Worm (Caenorhabditis elegans): ENCODE measurements around the gene Y116A8A.4.

The Y116A8A.4 gene

DNA sequence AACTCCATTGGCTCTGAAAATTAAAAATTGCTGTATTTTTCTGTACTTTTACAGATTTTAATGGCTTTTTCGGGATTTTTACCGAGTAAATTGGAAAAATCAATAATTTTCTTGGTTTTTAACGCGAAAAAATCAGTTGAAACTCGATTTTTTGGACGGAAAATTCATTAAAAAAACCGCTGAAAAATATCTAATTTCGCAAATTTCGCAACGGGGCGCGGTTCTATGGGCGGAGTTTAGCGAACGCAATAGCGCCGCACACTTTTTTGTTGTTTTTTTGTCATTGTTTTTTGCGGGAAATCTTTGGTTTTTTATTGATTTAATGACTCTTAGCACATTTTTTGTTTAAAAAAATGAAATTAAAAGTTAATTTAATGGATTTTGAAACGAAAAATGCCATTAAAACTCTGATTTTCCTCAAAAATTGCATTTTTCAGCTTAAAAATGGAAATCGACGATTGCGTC lies 40.8 kb downstream of the Y116A8A.4 start, which contains the start of the genes mel-46 and lsy-13:
Gene mel-46, minus strand, starts transcription at position 51 of the 465 bp plus-strand sequence.
Gene lsy-13, plus strand, starts transcription at position 440 of the 465 bp plus-strand sequence.
- TF ChIP-seq elt-3 (tag; optimal IDR thresholded peaks at IDR 0.05), result no peak
- TF ChIP-seq lin-39 (tag; optimal IDR thresholded peaks at IDR 0.05), result peak; percentile 27
- peak; percentile 49 for TF ChIP-seq ceh-28 (tag; optimal IDR thresholded peaks at IDR 0.05)
- TF ChIP-seq fkh-2 (tag; optimal IDR thresholded peaks at IDR 0.05), result no peak
- TF ChIP-seq nhr-43 (tag; optimal IDR thresholded peaks at IDR 0.05; ENCODE audit: poor library complexity, severe bottlenecking), result no peak
- no peak for TF ChIP-seq tbx-2 (tag; optimal IDR thresholded peaks at IDR 0.05)
- TF ChIP-seq elt-2 (tag; optimal IDR thresholded peaks at IDR 0.05), result peak; percentile 5
- TF ChIP-seq hmg-11 (tag; optimal IDR thresholded peaks at IDR 0.05), result peak; percentile 45
- TF ChIP-seq nfya-1 (tag; optimal IDR thresholded peaks at IDR 0.05; ENCODE audit: insufficient read depth), result peak; percentile 55
- peak; percentile 33 for TF ChIP-seq R02D3.7 (tag; optimal IDR thresholded peaks at IDR 0.05)
- peak; percentile 60 for TF ChIP-seq skn-1 (tag; optimal IDR thresholded peaks at IDR 0.05)
- TF ChIP-seq ztf-11 (tag; optimal IDR thresholded peaks at IDR 0.05), result no peak
- peak; percentile 68 for TF ChIP-seq snpc-4 (tag; optimal IDR thresholded peaks at IDR 0.05)
- TF ChIP-seq sea-2 (GFP tag; optimal IDR thresholded peaks at IDR 0.05), result no peak
- TF ChIP-seq pha-4 (tag; optimal IDR thresholded peaks at IDR 0.05), result peak; percentile 82
- peak; percentile 35 for TF ChIP-seq lin-15B (tag; optimal IDR thresholded peaks at IDR 0.05)
- peak; percentile 37 for TF ChIP-seq nhr-23 (tag; optimal IDR thresholded peaks at IDR 0.05)

DNA sequence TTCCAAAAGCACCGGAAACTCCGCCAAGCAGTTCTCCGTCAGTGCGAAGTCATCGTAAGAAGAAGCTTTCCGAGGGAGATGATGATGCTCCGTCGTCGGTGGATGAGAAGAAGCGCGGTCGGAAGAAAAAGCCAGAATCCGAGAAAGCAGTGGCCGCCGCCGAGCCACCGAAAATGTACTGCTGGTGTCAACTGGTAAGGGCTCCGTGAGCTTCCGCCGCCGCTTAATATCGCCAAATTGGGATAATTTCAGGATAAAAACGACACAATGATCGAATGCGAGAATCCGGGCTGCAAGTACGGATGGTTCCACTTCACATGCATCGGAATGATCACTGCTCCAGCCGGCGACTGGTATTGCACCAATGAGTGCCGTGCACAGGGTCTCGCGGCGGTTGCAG lies 42.2 kb downstream of the Y116A8A.4 start:
- TF ChIP-seq nhr-28 (tag; optimal IDR thresholded peaks at IDR 0.05) (no peak), lsy-12 (tag; optimal IDR thresholded peaks at IDR 0.05) (no peak), nhr-11 (tag; optimal IDR thresholded peaks at IDR 0.05) (no peak), lin-15B (tag; optimal IDR thresholded peaks at IDR 0.05) (no peak), fkh-2 (tag; optimal IDR thresholded peaks at IDR 0.05) (no peak), hmg-11 (tag; optimal IDR thresholded peaks at IDR 0.05) (no peak), aly-2 (tag; optimal IDR thresholded peaks at IDR 0.05) (no peak), sea-2 (GFP tag; optimal IDR thresholded peaks at IDR 0.05) (no peak), egl-27 (tag; optimal IDR thresholded peaks at IDR 0.05) (no peak), fkh-10 (GFP tag; optimal IDR thresholded peaks at IDR 0.05) (no peak), nfya-1 (tag; optimal IDR thresholded peaks at IDR 0.05; ENCODE audit: insufficient read depth) (no peak), nhr-12 (tag; optimal IDR thresholded peaks at IDR 0.05) (no peak), eor-1 (tag; optimal IDR thresholded peaks at IDR 0.05) (no peak), nhr-43 (tag; optimal IDR thresholded peaks at IDR 0.05; ENCODE audit: poor library complexity, severe bottlenecking) (no peak), nhr-23 (tag; optimal IDR thresholded peaks at IDR 0.05) (no peak), ceh-16 (tag; optimal IDR thresholded peaks at IDR 0.05) (no peak), fos-1 (tag; optimal IDR thresholded peaks at IDR 0.05) (no peak), nhr-67 (tag; optimal IDR thresholded peaks at IDR 0.05) (no peak), unc-39 (tag; optimal IDR thresholded peaks at IDR 0.05) (no peak)

DNA sequence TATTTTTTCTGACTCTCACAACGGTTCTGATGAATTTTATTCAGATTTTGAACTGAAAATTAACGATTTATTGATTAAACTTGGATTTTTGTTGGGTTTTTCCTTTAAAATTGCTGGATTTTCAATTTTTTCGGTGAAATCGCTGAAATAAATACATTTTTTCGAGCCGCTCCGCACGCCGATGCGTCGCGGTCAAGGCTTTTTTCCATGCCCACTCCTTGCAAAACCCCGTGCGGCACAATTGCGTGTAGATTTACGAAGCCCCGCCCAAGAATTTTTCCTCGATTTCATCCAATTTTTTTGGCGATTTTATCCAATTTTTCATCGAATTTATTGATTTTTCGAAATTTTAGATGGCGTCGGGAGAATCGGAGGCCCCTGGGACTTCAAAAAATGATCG lies 42.9 kb downstream of the Y116A8A.4 start, which contains the start of gene gtsf-1:
Gene gtsf-1, plus strand, starts transcription at position 354 of the 400 bp plus-strand sequence.
- peak; percentile 65 for TF ChIP-seq egl-5 (tag; optimal IDR thresholded peaks at IDR 0.05)
- peak; percentile 54 for TF ChIP-seq ama-1 (optimal IDR thresholded peaks at IDR 0.05)
- TF ChIP-seq R02D3.7 (tag; optimal IDR thresholded peaks at IDR 0.05), result peak; percentile 99
- peak; percentile 51 for TF ChIP-seq elt-2 (tag; optimal IDR thresholded peaks at IDR 0.05)
- peak; percentile 56 for TF ChIP-seq snpc-4 (tag; optimal IDR thresholded peaks at IDR 0.05)
- TF ChIP-seq ceh-82 (tag; optimal IDR thresholded peaks at IDR 0.05), result peak; percentile 38
- no peak for TF ChIP-seq ztf-11 (tag; optimal IDR thresholded peaks at IDR 0.05)
- TF ChIP-seq nhr-67 (tag; optimal IDR thresholded peaks at IDR 0.05), result no peak
- TF ChIP-seq skn-1 (tag; optimal IDR thresholded peaks at IDR 0.05), result peak; percentile 60
- no peak for TF ChIP-seq nhr-77 (tag; optimal IDR thresholded peaks at IDR 0.05)
- peak; percentile 16 for TF ChIP-seq fkh-10 (GFP tag; optimal IDR thresholded peaks at IDR 0.05)
- TF ChIP-seq pqm-1 (tag; optimal IDR thresholded peaks at IDR 0.05), result peak; percentile 23
- peak; percentile 83 for TF ChIP-seq nfya-1 (tag; optimal IDR thresholded peaks at IDR 0.05; ENCODE audit: insufficient read depth)
- peak; percentile 88 for TF ChIP-seq hmg-11 (tag; optimal IDR thresholded peaks at IDR 0.05)
- peak; percentile 79 for TF ChIP-seq pha-4 (tag; optimal IDR thresholded peaks at IDR 0.05)
- no peak for TF ChIP-seq fkh-2 (tag; optimal IDR thresholded peaks at IDR 0.05)
- peak; percentile 60 for TF ChIP-seq nhr-25 (tag; optimal IDR thresholded peaks at IDR 0.05)
- TF ChIP-seq zag-1 (tag; optimal IDR thresholded peaks at IDR 0.05), result peak; percentile 41
- peak; percentile 74 for TF ChIP-seq ceh-28 (tag; optimal IDR thresholded peaks at IDR 0.05)
- peak; percentile 42 for TF ChIP-seq tbx-2 (tag; optimal IDR thresholded peaks at IDR 0.05)
- no peak for TF ChIP-seq mdl-1 (tag; optimal IDR thresholded peaks at IDR 0.05)
- peak; percentile 90 for TF ChIP-seq lin-39 (tag; optimal IDR thresholded peaks at IDR 0.05)
- TF ChIP-seq lsy-12 (tag; optimal IDR thresholded peaks at IDR 0.05), result peak; percentile 17
- peak; percentile 88 for TF ChIP-seq lin-15B (tag; optimal IDR thresholded peaks at IDR 0.05)
- peak; percentile 47 for TF ChIP-seq jun-1 (tag; optimal IDR thresholded peaks at IDR 0.05)
- TF ChIP-seq nhr-23 (tag; optimal IDR thresholded peaks at IDR 0.05), result peak; percentile 74
- no peak for TF ChIP-seq nhr-43 (tag; optimal IDR thresholded peaks at IDR 0.05; ENCODE audit: poor library complexity, severe bottlenecking)

All from whole organism, L3 larva.